Worm (Caenorhabditis elegans) whole organism, L2 larva: Measurements from ENCODE around the gene Y62H9A.8.

ENCODE experiments used
- C34F6.9 ChIP-seq: fragments of 150-350 bp; optimal IDR thresholded peaks from 2 replicates; lab custom pipeline; 2014; ENCODE audit warnings: missing biosample characterization, missing genetic modification characterization
- F13H6.1 ChIP-seq: sonication (generic microtip); optimal IDR thresholded peaks from 2 replicates; lab custom pipeline; 2016; ENCODE audit warnings: missing genetic modification characterization, missing compliant biosample characterization
- Y55F3AM.14 ChIP-seq: fragments of 200-800 bp; sonication (Bioruptor generic); optimal IDR thresholded peaks from 2 replicates; lab custom pipeline; 2018; ENCODE audit warnings: mild to moderate bottlenecking, missing genetic modification characterization, missing compliant biosample characterization
- alr-1 ChIP-seq: fragments of 150-350 bp; optimal IDR thresholded peaks from 2 replicates; lab custom pipeline; 2014; ENCODE audit warnings: missing biosample characterization, missing genetic modification characterization
- aly-2 ChIP-seq: fragments of 150-350 bp; optimal IDR thresholded peaks from 2 replicates; lab custom pipeline; 2014; ENCODE audit warnings: missing biosample characterization, missing genetic modification characterization
- ama-1 ChIP-seq: fragments of 150-350 bp; optimal IDR thresholded peaks from 2 replicates; lab custom pipeline; 2018; ENCODE audit warnings: inconsistent platforms
- blmp-1 ChIP-seq: sonication (generic microtip); optimal IDR thresholded peaks from 2 replicates; lab custom pipeline; 2017; ENCODE audit warnings: missing genetic modification characterization, mild to moderate bottlenecking, missing compliant biosample characterization, antibody characterized with exemption, moderate library complexity; ENCODE audit not compliant: insufficient read depth
- ceh-16 ChIP-seq: fragments of 150-350 bp; optimal IDR thresholded peaks from 2 replicates; lab custom pipeline; 2014; ENCODE audit warnings: missing biosample characterization, missing genetic modification characterization
- crh-2 ChIP-seq: sonication (generic microtip); optimal IDR thresholded peaks from 2 replicates; lab custom pipeline; 2017; ENCODE audit warnings: missing biosample characterization, missing genetic modification characterization
- egl-27 ChIP-seq: sonication (generic microtip); optimal IDR thresholded peaks from 3 replicates; lab custom pipeline; 2017; ENCODE audit warnings: missing biosample characterization, missing genetic modification reagents, missing genetic modification characterization
- elt-1 ChIP-seq: fragments of 150-350 bp; optimal IDR thresholded peaks from 2 replicates; lab custom pipeline; 2014; ENCODE audit warnings: missing biosample characterization, missing genetic modification characterization
- elt-3 ChIP-seq: sonication (generic microtip); optimal IDR thresholded peaks from 2 replicates; lab custom pipeline; 2017; ENCODE audit warnings: missing biosample characterization, missing genetic modification characterization
- fos-1 ChIP-seq: fragments of 150-350 bp; optimal IDR thresholded peaks from 2 replicates; lab custom pipeline; 2014; ENCODE audit warnings: missing biosample characterization, missing genetic modification characterization
- gmeb-1 ChIP-seq: fragments of 150-350 bp; optimal IDR thresholded peaks from 2 replicates; lab custom pipeline; 2014; ENCODE audit warnings: missing biosample characterization, missing genetic modification characterization
- lin-11 ChIP-seq: fragments of 150-350 bp; sonication (generic microtip); optimal IDR thresholded peaks from 2 replicates; lab custom pipeline; 2014; ENCODE audit warnings: missing biosample characterization, missing genetic modification characterization, inconsistent platforms, mixed read lengths
- lin-13 ChIP-seq: fragments of 150-350 bp; optimal IDR thresholded peaks from 2 replicates; lab custom pipeline; 2014; ENCODE audit warnings: missing biosample characterization, missing genetic modification reagents, missing genetic modification characterization
- lsy-2 ChIP-seq, 2 experiments: fragments of 150-350 bp in 1 of 2; sonication (generic microtip) in 1 of 2; optimal IDR thresholded peaks; 2 replicates each; lab custom pipeline; 2014 to 2017; ENCODE audit warnings: missing biosample characterization in 2 of 2, missing genetic modification characterization in 2 of 2
- mab-5 ChIP-seq: fragments of 150-350 bp; optimal IDR thresholded peaks from 2 replicates; lab custom pipeline; 2014; ENCODE audit warnings: missing biosample characterization, missing genetic modification characterization
- mbf-1 ChIP-seq: sonication (generic microtip); optimal IDR thresholded peaks from 2 replicates; lab custom pipeline; 2017; ENCODE audit warnings: missing biosample characterization, missing genetic modification characterization
- mdl-1 ChIP-seq, 2 experiments: fragments of 150-350 bp in 1 of 2; sonication (generic microtip) in 1 of 2; optimal IDR thresholded peaks; 2 replicates each; lab custom pipeline; 2017; ENCODE audit warnings: missing biosample characterization in 2 of 2, missing genetic modification characterization in 2 of 2
- nhr-10 ChIP-seq: sonication (generic microtip); optimal IDR thresholded peaks from 2 replicates; lab custom pipeline; 2017; ENCODE audit warnings: missing biosample characterization, missing genetic modification characterization
- nhr-129 ChIP-seq: fragments of 150-350 bp; optimal IDR thresholded peaks from 2 replicates; lab custom pipeline; 2014; ENCODE audit warnings: missing biosample characterization, missing genetic modification characterization
- nhr-21 ChIP-seq: fragments of 150-350 bp; optimal IDR thresholded peaks from 2 replicates; lab custom pipeline; 2014; ENCODE audit warnings: missing biosample characterization, missing genetic modification characterization
- nhr-23 ChIP-seq: fragments of 150-350 bp; optimal IDR thresholded peaks from 2 replicates; lab custom pipeline; 2014; ENCODE audit warnings: missing biosample characterization, missing genetic modification reagents, missing genetic modification characterization
- nhr-237 ChIP-seq: fragments of 150-350 bp; optimal IDR thresholded peaks from 2 replicates; lab custom pipeline; 2014; ENCODE audit warnings: missing biosample characterization, missing genetic modification characterization
- nhr-6 ChIP-seq: fragments of 150-350 bp; optimal IDR thresholded peaks from 2 replicates; lab custom pipeline; 2014; ENCODE audit warnings: missing biosample characterization, missing genetic modification characterization
- nhr-77 ChIP-seq: fragments of 150-350 bp; optimal IDR thresholded peaks from 2 replicates; lab custom pipeline; 2014; ENCODE audit warnings: missing biosample characterization, missing genetic modification characterization
- peb-1 ChIP-seq: fragments of 150-350 bp; optimal IDR thresholded peaks from 2 replicates; lab custom pipeline; 2014; ENCODE audit warnings: missing biosample characterization, missing genetic modification characterization
- skn-1 ChIP-seq: sonication (generic microtip); optimal IDR thresholded peaks from 2 replicates; lab custom pipeline; 2017; ENCODE audit warnings: missing biosample characterization, missing genetic modification characterization
- sma-3 ChIP-seq: sonication (generic microtip); optimal IDR thresholded peaks from 2 replicates; lab custom pipeline; 2016; ENCODE audit warnings: missing genetic modification reagents, missing genetic modification characterization, missing compliant biosample characterization
- sma-9 ChIP-seq, 2 experiments: fragments of 150-350 bp in 1 of 2; sonication (generic microtip) in 1 of 2; optimal IDR thresholded peaks; 2 replicates each; lab custom pipeline; 2014 to 2016; ENCODE audit warnings: missing genetic modification characterization in 2 of 2, mild to moderate bottlenecking in 1 of 2, missing biosample characterization in 1 of 2, missing compliant biosample characterization in 1 of 2, missing genetic modification reagents in 1 of 2, moderate library complexity in 1 of 2
- snpc-4 ChIP-seq: fragments of 150-350 bp; optimal IDR thresholded peaks from 2 replicates; lab custom pipeline; 2014; ENCODE audit warnings: missing biosample characterization, missing genetic modification characterization
- unc-39 ChIP-seq: fragments of 150-350 bp; optimal IDR thresholded peaks from 2 replicates; lab custom pipeline; 2014; ENCODE audit warnings: missing biosample characterization, missing genetic modification characterization
- unc-55 ChIP-seq: fragments of 150-350 bp; sonication (generic microtip); optimal IDR thresholded peaks from 3 replicates; lab custom pipeline; 2014; ENCODE audit warnings: missing biosample characterization, missing genetic modification reagents, missing genetic modification characterization
- zag-1 ChIP-seq: fragments of 150-350 bp; optimal IDR thresholded peaks from 2 replicates; lab custom pipeline; 2014; ENCODE audit warnings: missing biosample characterization, missing genetic modification characterization
- ztf-1 ChIP-seq: fragments of 200-800 bp; sonication (Bioruptor generic); conservative IDR thresholded peaks from 2 replicates; pipeline ENCODE4 v1.3.6; 2022; ENCODE audit warnings: missing genetic modification characterization, missing compliant biosample characterization
- ztf-4 ChIP-seq: fragments of 150-350 bp; optimal IDR thresholded peaks from 2 replicates; lab custom pipeline; 2014; ENCODE audit warnings: missing biosample characterization, missing genetic modification characterization

Y62H9A.8 gene

DNA sequence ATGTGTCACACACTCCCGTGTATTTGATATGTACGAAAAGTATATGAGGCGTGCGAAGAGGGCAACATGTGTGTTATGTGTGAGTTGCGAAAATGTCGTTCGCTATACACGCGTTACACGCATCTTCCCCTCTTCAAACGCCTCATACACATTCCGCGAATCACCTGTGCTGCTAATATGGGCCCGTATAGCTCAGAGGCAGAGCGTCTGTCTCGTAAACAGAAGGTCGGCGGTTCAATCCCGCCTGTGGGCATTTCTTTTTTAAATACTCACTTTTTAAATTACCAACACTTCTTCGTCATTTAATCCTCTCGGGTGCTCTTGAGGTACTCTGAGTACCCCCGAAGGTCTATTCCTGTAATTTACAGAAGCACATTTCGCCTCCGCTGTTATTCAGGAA is 41.3 kb upstream of the Y62H9A.8 start:
- TF ChIP-seq elt-1 (tag; lab: Kevin White, UChicago), result no peak
- TF ChIP-seq nhr-6 (tag; lab: Kevin White, UChicago), result no peak
- TF ChIP-seq ceh-16 (tag; lab: Kevin White, UChicago), result no peak
- no peak for TF ChIP-seq alr-1 (tag; lab: Kevin White, UChicago)
- TF ChIP-seq lin-13 (GFP tag; lab: Kevin White, UChicago), result no peak
- TF ChIP-seq mab-5 (tag; lab: Kevin White, UChicago), result no peak
- no peak for TF ChIP-seq F13H6.1 (tag; lab: Kevin White, UChicago)
- no peak for TF ChIP-seq mdl-1 (tag; optimal IDR thresholded peaks at IDR 0.05; lab: Kevin White, UChicago)
- TF ChIP-seq mbf-1 (tag; lab: Kevin White, UChicago), result no peak
- no peak for TF ChIP-seq sma-3 (GFP tag; lab: Kevin White, UChicago)
- TF ChIP-seq aly-2 (tag; lab: Kevin White, UChicago), result no peak
- no peak for TF ChIP-seq elt-3
- no peak for TF ChIP-seq ztf-1
- no peak for TF ChIP-seq unc-39
- TF ChIP-seq C34F6.9, result no peak
- TF ChIP-seq ama-1 (lab: Kevin White, UChicago), result no peak
- TF ChIP-seq egl-27 (tag; lab: Kevin White, UChicago), result no peak

DNA sequence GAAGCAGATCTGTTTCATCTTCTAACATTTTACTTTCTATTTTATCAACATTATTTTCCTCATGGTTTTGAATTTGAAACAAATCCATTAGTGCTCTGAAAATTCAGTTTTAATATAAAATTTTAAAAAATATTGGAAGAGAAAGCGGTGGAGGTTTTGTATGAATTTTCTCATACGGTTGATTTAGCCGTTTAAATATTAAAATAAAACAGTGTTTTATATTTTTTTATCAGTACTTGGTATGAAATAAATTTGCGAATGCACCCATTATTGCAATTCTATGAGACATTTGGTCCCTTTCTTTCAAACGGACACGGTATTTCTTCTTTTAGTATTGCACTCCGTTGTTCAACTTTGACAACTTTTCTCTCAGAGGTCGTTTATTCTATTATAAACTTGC is 39.3 kb upstream of the Y62H9A.8 start, which contains the start of gene dot-1.4:
dot-1.4 (minus strand) TSS at position 101 of the 400 bp plus-strand sequence.
- TF ChIP-seq unc-39 (no peak), peb-1 (tag; lab: Kevin White, UChicago) (no peak), snpc-4 (tag; lab: Kevin White, UChicago) (no peak), zag-1 (tag; lab: Kevin White, UChicago) (no peak), C34F6.9 (no peak), ama-1 (lab: Kevin White, UChicago) (no peak), alr-1 (tag; lab: Kevin White, UChicago) (no peak), fos-1 (tag; lab: Kevin White, UChicago) (no peak), lsy-2 (tag; optimal IDR thresholded peaks at IDR 0.05; lab: Kevin White, UChicago) (no peak), nhr-10 (tag; lab: Kevin White, UChicago) (no peak), blmp-1 (tag; lab: Kevin White, UChicago) (no peak), mbf-1 (tag; lab: Kevin White, UChicago) (no peak), crh-2 (tag; lab: Kevin White, UChicago) (no peak), sma-3 (GFP tag; lab: Kevin White, UChicago) (no peak), ztf-4 (tag; lab: Kevin White, UChicago) (no peak), skn-1 (no peak), sma-9 (GFP tag; optimal IDR thresholded peaks at IDR 0.05; lab: Kevin White, UChicago) (no peak), sma-9 (tag; optimal IDR thresholded peaks at IDR 0.05; lab: Kevin White, UChicago) (no peak), lin-11 (no peak)

DNA sequence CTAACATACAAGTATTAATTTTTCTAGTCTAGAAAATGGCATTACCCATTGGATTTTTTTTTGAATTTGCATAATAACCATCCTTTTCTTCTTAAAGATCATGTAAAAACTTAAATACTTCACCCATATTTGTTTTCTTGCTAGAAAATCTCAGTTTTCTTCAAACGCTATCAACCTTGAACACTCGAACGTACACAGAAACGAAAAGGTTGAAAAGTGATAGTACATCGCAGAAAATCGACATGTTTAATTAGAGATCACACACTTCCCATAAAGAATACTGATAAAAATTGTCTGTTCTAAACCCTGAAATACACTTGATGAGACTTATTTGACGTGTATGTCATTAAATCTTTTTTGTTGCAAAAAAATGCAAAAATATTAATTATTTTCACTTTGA is 35.4 kb upstream of the Y62H9A.8 start, which contains the start of gene F55G7.4:
F55G7.4 (plus strand) TSS at position 301 of the 400 bp plus-strand sequence.
- TF ChIP-seq nhr-10 (tag; lab: Kevin White, UChicago), result no peak
- TF ChIP-seq ztf-1, result no peak
- no peak for TF ChIP-seq nhr-129 (tag; lab: Kevin White, UChicago)

DNA sequence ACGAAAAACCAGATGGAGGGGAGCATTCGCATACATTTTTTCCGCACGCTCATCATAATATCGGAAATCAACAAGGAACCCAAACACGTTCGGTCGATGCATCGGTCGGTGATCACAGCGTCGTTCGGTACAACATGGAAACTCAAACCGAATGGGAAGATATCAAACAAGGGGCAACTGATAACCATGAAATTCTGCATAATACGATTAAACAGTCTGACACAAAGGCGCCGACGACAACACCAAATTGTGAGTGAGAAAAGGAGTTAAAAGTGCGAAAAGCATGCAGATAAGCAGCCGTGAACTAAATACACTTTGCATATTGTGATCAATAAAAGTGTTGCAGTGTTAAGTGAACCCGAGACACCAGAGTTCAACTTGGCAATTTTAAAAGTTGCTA is 33.0 kb upstream of the Y62H9A.8 start:
- no peak for TF ChIP-seq F13H6.1 (tag; lab: Kevin White, UChicago)
- peak; percentile 52 for TF ChIP-seq sma-9 (GFP tag; optimal IDR thresholded peaks at IDR 0.05; lab: Kevin White, UChicago)
- no peak for TF ChIP-seq sma-9 (tag; optimal IDR thresholded peaks at IDR 0.05; lab: Kevin White, UChicago)
- TF ChIP-seq fos-1 (tag; lab: Kevin White, UChicago), result peak; percentile 48

DNA sequence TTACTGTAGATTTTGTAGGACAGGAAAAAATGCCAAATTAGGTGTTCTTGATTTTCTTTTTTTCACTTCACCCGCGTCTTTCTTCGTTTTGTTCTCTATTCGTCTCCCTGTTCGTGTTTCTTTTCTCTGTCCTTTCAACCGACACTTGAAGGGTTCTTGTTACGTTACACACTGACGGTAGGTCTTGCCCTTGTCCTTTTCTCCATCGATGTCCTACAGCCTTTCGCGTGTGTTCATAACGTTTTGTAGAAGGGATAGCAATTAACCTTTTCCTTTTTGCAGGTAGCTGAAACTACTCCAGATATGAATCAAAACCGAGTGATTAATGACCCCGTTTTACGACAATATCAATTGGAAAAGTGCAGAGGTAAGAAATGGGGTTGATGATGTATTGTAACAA is 31.9 kb upstream of the Y62H9A.8 start, which contains the start of gene F55G7.1:
F55G7.1 (plus strand) TSS at position 276 of the 400 bp plus-strand sequence.
- TF ChIP-seq lsy-2 (tag; optimal IDR thresholded peaks at IDR 0.05; lab: Kevin White, UChicago) (peak in 1 of 2 experiments; percentile 31), fos-1 (tag; lab: Kevin White, UChicago) (peak; percentile 52), nhr-6 (tag; lab: Kevin White, UChicago) (peak; percentile 35), sma-3 (GFP tag; lab: Kevin White, UChicago) (peak; percentile 68), blmp-1 (tag; lab: Kevin White, UChicago) (no peak), lin-13 (GFP tag; lab: Kevin White, UChicago) (peak; percentile 4), nhr-77 (tag; lab: Kevin White, UChicago) (peak; percentile 27), nhr-237 (peak; percentile 39), F13H6.1 (tag; lab: Kevin White, UChicago) (peak; percentile 35), C34F6.9 (peak; percentile 42), unc-39 (no peak), ceh-16 (tag; lab: Kevin White, UChicago) (no peak), mab-5 (tag; lab: Kevin White, UChicago) (peak; percentile 17), sma-9 (GFP tag; optimal IDR thresholded peaks at IDR 0.05; lab: Kevin White, UChicago) (peak; percentile 63), sma-9 (tag; optimal IDR thresholded peaks at IDR 0.05; lab: Kevin White, UChicago) (no peak), unc-55 (GFP tag; lab: Kevin White, UChicago) (no peak), crh-2 (tag; lab: Kevin White, UChicago) (peak; percentile 70), nhr-23 (no peak), Y55F3AM.14 (GFP tag; lab: Kevin White, UChicago) (peak; percentile 2), nhr-21 (tag; lab: Kevin White, UChicago) (peak; percentile 76), nhr-129 (tag; lab: Kevin White, UChicago) (peak; percentile 87), snpc-4 (tag; lab: Kevin White, UChicago) (peak; percentile 52), gmeb-1 (tag; lab: Kevin White, UChicago) (peak; percentile 65)
